Worm (Caenorhabditis elegans) whole organism, L2 larva: ENCODE measurements around the gene nhr-46.
A peak's percentile ranks its signal among the peaks of the same experiment; 100 is the strongest.

ENCODE experiments used
- fos-1 ChIP-seq: fragments of 150-350 bp; optimal IDR thresholded peaks from 2 replicates; lab custom pipeline; 2014; ENCODE audit warnings: missing biosample characterization, missing genetic modification characterization
- nhr-25 ChIP-seq: fragments of 150-350 bp; sonication (generic microtip); optimal IDR thresholded peaks from 3 replicates; lab custom pipeline; 2014; ENCODE audit warnings: missing biosample characterization, missing genetic modification characterization
- zag-1 ChIP-seq: fragments of 150-350 bp; optimal IDR thresholded peaks from 2 replicates; lab custom pipeline; 2014; ENCODE audit warnings: missing biosample characterization, missing genetic modification characterization

DNA sequence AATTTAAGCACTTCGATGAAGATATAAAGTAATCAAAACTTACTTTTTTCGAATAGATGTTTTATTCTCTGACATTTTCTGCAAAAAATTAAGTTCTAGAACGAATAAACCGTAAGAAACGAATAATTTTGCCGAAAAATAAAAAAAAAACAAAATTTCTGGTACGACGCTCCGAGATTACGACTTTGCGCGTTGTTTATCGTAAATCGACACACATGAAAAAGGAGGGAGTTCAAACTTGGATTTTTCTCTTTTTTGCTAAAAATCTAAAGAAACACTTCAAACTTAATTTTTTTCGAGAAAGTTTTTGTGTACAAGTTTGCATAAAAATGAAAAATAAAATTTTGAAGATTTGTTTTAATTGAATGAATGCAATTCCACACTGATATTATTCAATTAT, 26.1 kb downstream of the nhr-46 start, which contains the start of gene H35B03.2:
- peak; percentile 69 for TF ChIP-seq nhr-25 (tag; lab: Kevin White, UChicago)
- TF ChIP-seq fos-1 (tag; lab: Kevin White, UChicago) = peak; percentile 11
- no peak for TF ChIP-seq zag-1
